Fruit fly (Drosophila melanogaster) whole organism, embryonic: ENCODE data around the gene CG12177.

Experiments
- Abd-B ChIP-seq: fragments of 200-800 bp; sonication (Bioruptor generic); optimal IDR thresholded peaks from 2 replicates; lab custom pipeline; 2018; ENCODE audit warnings: missing biosample characterization, mild to moderate bottlenecking, missing genetic modification characterization, moderate library complexity
- Bdp1 ChIP-seq: fragments of 200-800 bp; sonication (Bioruptor generic); optimal IDR thresholded peaks from 3 replicates; lab custom pipeline; 2016; ENCODE audit warnings: missing biosample characterization, missing genetic modification characterization
- CG10959 ChIP-seq: fragments of 200-800 bp; sonication (Bioruptor generic); IDR thresholded peaks from 2 replicates; pipeline ENCODE4 v1.3.6; 2022; ENCODE audit warnings: missing biosample characterization, missing genetic modification characterization
- CG10979 ChIP-seq: fragments of 200-800 bp; sonication (Bioruptor generic); optimal IDR thresholded peaks from 2 replicates; lab custom pipeline; 2018; ENCODE audit warnings: missing biosample characterization, mild to moderate bottlenecking, missing genetic modification characterization, moderate library complexity
- CG13624 ChIP-seq: fragments of 200-800 bp; sonication (Bioruptor generic); optimal IDR thresholded peaks from 2 replicates; lab custom pipeline; 2016; ENCODE audit warnings: missing biosample characterization, missing genetic modification characterization
- CG14860 ChIP-seq: fragments of 200-800 bp; sonication (Bioruptor generic); IDR thresholded peaks from 3 replicates; pipeline ENCODE4 v1.3.6; 2022; ENCODE audit warnings: missing biosample characterization, missing genetic modification characterization; ENCODE audit not compliant: partially characterized antibody
- CG1603 ChIP-seq: fragments of 200-800 bp; sonication (Bioruptor generic); optimal IDR thresholded peaks from 2 replicates; lab custom pipeline; 2019; ENCODE audit warnings: missing biosample characterization, mild to moderate bottlenecking, missing genetic modification characterization, moderate library complexity
- CG17361 ChIP-seq: fragments of 200-800 bp; sonication (Bioruptor generic); IDR thresholded peaks from 3 replicates; pipeline ENCODE4 v1.3.6; 2022; ENCODE audit warnings: missing biosample characterization, missing genetic modification characterization
- CG32767 ChIP-seq: fragments of 200-800 bp; sonication (Bioruptor generic); IDR thresholded peaks from 2 replicates; pipeline ENCODE4 v1.3.6; 2022; ENCODE audit warnings: missing biosample characterization, missing genetic modification characterization
- CG33213 ChIP-seq: fragments of 200-800 bp; sonication (Bioruptor generic); optimal IDR thresholded peaks from 3 replicates; lab custom pipeline; 2016; ENCODE audit warnings: missing biosample characterization, missing genetic modification characterization
- CG3847 ChIP-seq: fragments of 200-800 bp; sonication (Bioruptor generic); IDR thresholded peaks from 2 replicates; pipeline ENCODE4 v1.3.6; 2022; ENCODE audit warnings: missing biosample characterization, missing genetic modification characterization
- CG4360 ChIP-seq: fragments of 200-800 bp; sonication (Bioruptor generic); IDR thresholded peaks from 2 replicates; pipeline ENCODE4 v1.3.6; 2022; ENCODE audit warnings: missing biosample characterization, missing genetic modification characterization
- CG6254 ChIP-seq: fragments of 200-800 bp; sonication (Bioruptor generic); optimal IDR thresholded peaks from 3 replicates; lab custom pipeline; 2017; ENCODE audit warnings: mild to moderate bottlenecking, missing biosample characterization, missing genetic modification reagents, missing genetic modification characterization
- CG7839 ChIP-seq: fragments of 200-800 bp; sonication (Bioruptor generic); optimal IDR thresholded peaks from 3 replicates; lab custom pipeline; 2018; ENCODE audit warnings: missing biosample characterization, mild to moderate bottlenecking, missing genetic modification characterization, moderate library complexity
- CoRest ChIP-seq: fragments of 200-800 bp; sonication (Bioruptor generic); optimal IDR thresholded peaks from 3 replicates; lab custom pipeline; 2018; ENCODE audit warnings: missing biosample characterization, mild to moderate bottlenecking, missing genetic modification characterization, moderate library complexity
- Ets65A ChIP-seq: fragments of 200-800 bp; sonication (Bioruptor generic); peaks from one replicate; lab custom pipeline; 2016; ENCODE audit warnings: missing biosample characterization, missing genetic modification characterization
- HmgD ChIP-seq: fragments of 200-800 bp; sonication (Bioruptor generic); optimal IDR thresholded peaks from 3 replicates; lab custom pipeline; 2016; ENCODE audit warnings: missing biosample characterization, missing genetic modification characterization
- Hmx ChIP-seq: fragments of 200-800 bp; sonication (Bioruptor generic); optimal IDR thresholded peaks from 2 replicates; lab custom pipeline; 2016; ENCODE audit warnings: missing biosample characterization, missing genetic modification characterization
- Mes4 ChIP-seq: fragments of 200-800 bp; sonication (Bioruptor generic); optimal IDR thresholded peaks from 2 replicates; lab custom pipeline; 2016; ENCODE audit warnings: missing biosample characterization, missing genetic modification characterization
- Ptx1 ChIP-seq: fragments of 200-800 bp; sonication (Bioruptor generic); IDR thresholded peaks from 2 replicates; pipeline ENCODE4 v1.3.6; 2022; ENCODE audit warnings: missing biosample characterization, missing genetic modification characterization
- Sin3A ChIP-seq: fragments of >200 bp; optimal IDR thresholded peaks from 2 replicates; lab custom pipeline; 2018
- Taf1 ChIP-seq: fragments of 200-800 bp; sonication (Bioruptor generic); IDR thresholded peaks from 2 replicates; pipeline ENCODE4 v1.3.6; 2022; ENCODE audit warnings: missing biosample characterization, missing genetic modification characterization
- Trl ChIP-seq, 3 experiments: fragments of >200 bp in 2 of 3; fragments of 200-800 bp in 1 of 3; sonication (Bioruptor generic) in 1 of 3; optimal IDR thresholded peaks; 2 replicates in 1 of 3; 3 replicates in 2 of 3; lab custom pipeline; 2016 to 2017; ENCODE audit warnings: missing biosample characterization in 1 of 3, missing genetic modification characterization in 1 of 3
- Xbp1 ChIP-seq: fragments of 200-800 bp; sonication (Bioruptor generic); optimal IDR thresholded peaks from 3 replicates; lab custom pipeline; 2016; ENCODE audit warnings: missing biosample characterization, mild to moderate bottlenecking, missing genetic modification characterization
- ash1 ChIP-seq: fragments of 200-800 bp; sonication (Bioruptor generic); optimal IDR thresholded peaks from 2 replicates; lab custom pipeline; 2018; ENCODE audit warnings: missing biosample characterization, mild to moderate bottlenecking, missing genetic modification characterization
- bab2 ChIP-seq: fragments of 200-800 bp; sonication (Bioruptor generic); optimal IDR thresholded peaks from 2 replicates; lab custom pipeline; 2016; ENCODE audit warnings: missing biosample characterization, missing genetic modification characterization
- br ChIP-seq: fragments of >200 bp; optimal IDR thresholded peaks from 2 replicates; lab custom pipeline; 2017
- danr ChIP-seq: fragments of 200-800 bp; sonication (Bioruptor generic); IDR thresholded peaks from 2 replicates; pipeline ENCODE4 v1.3.6; 2022; ENCODE audit warnings: missing biosample characterization, missing genetic modification characterization
- dmrt99B ChIP-seq: fragments of 200-800 bp; sonication (Bioruptor generic); optimal IDR thresholded peaks from 2 replicates; lab custom pipeline; 2018; ENCODE audit warnings: missing biosample characterization, mild to moderate bottlenecking, missing genetic modification characterization, moderate library complexity
- fu2 ChIP-seq: fragments of 200-800 bp; sonication (Bioruptor generic); optimal IDR thresholded peaks from 2 replicates; lab custom pipeline; 2016; ENCODE audit warnings: missing biosample characterization, missing genetic modification characterization
- h ChIP-seq: fragments of >200 bp; optimal IDR thresholded peaks from 2 replicates; lab custom pipeline; 2017
- hbn ChIP-seq: fragments of 200-800 bp; sonication (Bioruptor generic); IDR thresholded peaks from 2 replicates; pipeline ENCODE4 v1.3.6; 2022; ENCODE audit warnings: missing biosample characterization, missing genetic modification characterization; ENCODE audit not compliant: partially characterized antibody
- hth ChIP-seq: fragments of >200 bp; optimal IDR thresholded peaks from 2 replicates; lab custom pipeline; 2017; ENCODE audit warnings: inconsistent platforms
- mirr ChIP-seq: fragments of 200-800 bp; sonication (Bioruptor generic); optimal IDR thresholded peaks from 3 replicates; lab custom pipeline; 2018; ENCODE audit warnings: missing biosample characterization, mild to moderate bottlenecking, missing genetic modification characterization
- nmo ChIP-seq: fragments of 200-800 bp; sonication (Bioruptor generic); optimal IDR thresholded peaks from 2 replicates; lab custom pipeline; 2018; ENCODE audit warnings: missing biosample characterization, mild to moderate bottlenecking, missing genetic modification characterization, moderate library complexity
- pzg ChIP-seq: fragments of 200-800 bp; sonication (Bioruptor generic); optimal IDR thresholded peaks from 3 replicates; lab custom pipeline; 2018; ENCODE audit warnings: missing biosample characterization, mild to moderate bottlenecking, missing genetic modification characterization, moderate library complexity
- repo ChIP-seq: fragments of 200-800 bp; sonication (Bioruptor generic); optimal IDR thresholded peaks from 2 replicates; lab custom pipeline; 2016; ENCODE audit warnings: missing biosample characterization, missing genetic modification characterization
- row ChIP-seq: fragments of 200-800 bp; sonication (Bioruptor generic); IDR thresholded peaks from 3 replicates; pipeline ENCODE4 v1.3.6; 2022; ENCODE audit warnings: missing biosample characterization, missing genetic modification characterization
- salm ChIP-seq: fragments of 200-800 bp; sonication (Bioruptor generic); optimal IDR thresholded peaks from 2 replicates; lab custom pipeline; 2018; ENCODE audit warnings: missing biosample characterization, mild to moderate bottlenecking, missing genetic modification characterization
- sens ChIP-seq: fragments of 200-800 bp; sonication (Bioruptor generic); peaks from one replicate; lab custom pipeline; 2016; ENCODE audit warnings: missing biosample characterization, missing genetic modification characterization
- sens-2 ChIP-seq: fragments of 200-800 bp; sonication (Bioruptor generic); IDR thresholded peaks from 2 replicates; pipeline ENCODE4 v1.3.6; 2022; ENCODE audit warnings: missing biosample characterization, missing genetic modification characterization
- sna ChIP-seq: fragments of 200-800 bp; sonication (Bioruptor generic); IDR thresholded peaks from 2 replicates; pipeline ENCODE4 v1.3.6; 2022; ENCODE audit warnings: missing biosample characterization, missing genetic modification characterization; ENCODE audit not compliant: partially characterized antibody
- sug ChIP-seq: fragments of 200-800 bp; optimal IDR thresholded peaks from 2 replicates; lab custom pipeline; 2019; ENCODE audit warnings: missing biosample characterization, mild to moderate bottlenecking, missing genetic modification characterization, moderate library complexity
- tna ChIP-seq: fragments of 200-800 bp; sonication (Bioruptor generic); IDR thresholded peaks from 2 replicates; pipeline ENCODE4 v1.3.6; 2022; ENCODE audit warnings: missing biosample characterization, missing genetic modification characterization; ENCODE audit not compliant: partially characterized antibody
- usp ChIP-seq: fragments of >200 bp; optimal IDR thresholded peaks from 2 replicates; lab custom pipeline; 2017; ENCODE audit warnings: missing biosample characterization, missing genetic modification characterization
- vvl ChIP-seq: fragments of 200-800 bp; sonication (Bioruptor generic); IDR thresholded peaks from 2 replicates; pipeline ENCODE4 v1.3.6; 2022; ENCODE audit warnings: missing biosample characterization, missing genetic modification characterization

Gene CG12177

dm6 chrX:13667656-13668055, 12.6 kb downstream of the CG12177 start, which contains the start of the genes DNAlig4 and CG11164 (continued):
- TF ChIP-seq fu2 (GFP tag; lab: Kevin White, UChicago) = no peak
- TF ChIP-seq CG14860 = no peak
- no peak for TF ChIP-seq CG6254 (GFP tag; lab: Kevin White, UChicago)
- no peak for TF ChIP-seq sug (tag; lab: Kevin White, UChicago)
- no peak for TF ChIP-seq Taf1 (GFP tag; lab: Robert Waterston, UW)

- no peak for TF ChIP-seq tna
- TF ChIP-seq bab2 (GFP tag; lab: Kevin White, UChicago) = no peak
- TF ChIP-seq sug (tag; lab: Kevin White, UChicago) = peak; percentile 53
Observed at dm6 chrX:13651170-13651569, 29.1 kb downstream of the CG12177 start.

DNA sequence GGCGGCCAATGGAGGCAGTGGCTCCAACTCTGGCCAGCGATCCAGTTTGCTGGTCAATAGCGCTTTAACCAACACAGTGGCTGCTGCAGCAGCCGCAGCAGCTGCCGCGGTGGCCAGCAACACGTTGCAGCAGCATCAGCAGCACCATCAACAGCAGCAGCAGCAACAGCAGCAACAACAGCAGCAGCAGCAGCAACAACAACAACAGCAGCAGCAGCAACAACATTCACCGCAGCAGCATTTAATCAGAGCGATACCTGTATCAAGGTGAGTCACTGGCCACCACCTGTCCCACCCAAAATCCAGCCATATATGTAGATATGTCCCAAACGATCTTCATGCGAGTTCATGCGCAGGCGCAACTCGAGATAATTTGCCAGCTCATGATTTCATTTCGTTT, 30.5 kb downstream of the CG12177 start:
- TF ChIP-seq row (GFP tag; lab: Robert Waterston, UW) (peak; percentile 10; the same call in 1 of the 3 replicates), CG4360 (GFP tag; lab: Robert Waterston, UW) (peak; percentile 52), Ets65A (peak; percentile 52), CG13624 (GFP tag; lab: Kevin White, UChicago) (no peak), vvl (GFP tag; lab: Robert Waterston, UW) (0 out of 2 replicates have a peak, but pooled peaks have one; percentile 51)

DNA sequence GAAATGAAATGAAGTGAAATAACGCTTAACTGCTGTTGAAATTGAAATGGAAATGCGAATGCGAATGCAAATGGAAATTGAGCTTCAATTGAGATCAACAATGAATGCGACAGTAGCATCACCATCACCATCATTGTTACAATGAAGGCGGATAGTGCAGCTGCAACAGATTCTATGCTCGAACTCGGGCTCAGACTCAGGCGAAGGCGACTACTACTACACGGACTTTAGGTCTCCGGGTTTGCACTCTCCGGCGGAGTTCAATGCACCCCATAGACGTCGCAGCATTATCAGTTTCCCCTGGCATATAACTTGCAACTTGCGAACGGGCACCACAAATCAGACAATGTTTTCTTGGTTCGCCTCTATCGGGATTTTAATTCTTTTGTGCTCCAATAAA, 31.5 kb downstream of the CG12177 start:
- TF ChIP-seq Ptx1 (GFP tag; lab: Robert Waterston, UW) (no peak), dmrt99B (tag; lab: Kevin White, UChicago) (no peak), CoRest (tag; lab: Kevin White, UChicago) (no peak), salm (tag; lab: Kevin White, UChicago) (no peak), sna (GFP tag; lab: Robert Waterston, UW) (no peak), danr (GFP tag; lab: Robert Waterston, UW) (no peak), br (lab: Kevin White, UChicago) (no peak)

DNA sequence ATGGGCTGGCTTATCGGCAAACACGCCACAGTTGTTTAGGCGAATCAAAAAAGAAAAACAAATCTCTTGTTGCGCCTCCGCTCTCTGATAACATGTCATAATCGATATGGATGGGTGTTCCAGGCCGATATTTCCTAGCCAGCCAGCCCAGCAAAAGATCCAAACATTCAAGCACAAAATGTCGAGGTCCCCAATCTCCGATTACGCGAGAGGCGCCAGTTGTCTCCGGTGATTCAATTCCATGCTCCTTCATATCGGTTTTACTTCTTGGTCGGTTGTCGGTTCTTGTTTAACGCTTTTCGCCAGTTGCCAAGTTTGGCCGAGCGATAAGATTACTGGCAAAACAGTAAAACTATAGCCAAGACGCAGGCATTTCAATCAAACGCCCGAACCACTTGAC, 34.1 kb downstream of the CG12177 start:
- TF ChIP-seq sug (tag; lab: Kevin White, UChicago) (peak; percentile 61), hth (no peak), mirr (GFP tag; lab: Kevin White, UChicago) (peak; percentile 42), repo (GFP tag; lab: Kevin White, UChicago) (no peak), nmo (GFP tag; lab: Kevin White, UChicago) (no peak), usp (no peak), sens-2 (no peak), pzg (GFP tag; lab: Kevin White, UChicago) (no peak), CG3847 (GFP tag; lab: Robert Waterston, UW) (no peak), Bdp1 (GFP tag; lab: Kevin White, UChicago) (no peak), Trl (optimal IDR thresholded peaks at IDR 0.05; lab: Kevin White, UChicago) (no peak), Trl (GFP tag; optimal IDR thresholded peaks at IDR 0.05; lab: Kevin White, UChicago) (no peak), CG1603 (tag; lab: Kevin White, UChicago) (no peak), h (lab: Kevin White, UChicago) (no peak), Xbp1 (GFP tag; lab: Kevin White, UChicago) (no peak), Sin3A (no peak), Abd-B (no peak), CG32767 (no peak), CG17361 (GFP tag; lab: Robert Waterston, UW) (no peak), CG10959 (GFP tag; lab: Robert Waterston, UW) (no peak), ash1 (GFP tag; lab: Kevin White, UChicago) (no peak), hbn (GFP tag; lab: Robert Waterston, UW) (no peak), Mes4 (no peak), Hmx (GFP tag; lab: Kevin White, UChicago) (no peak), sens (GFP tag; lab: Kevin White, UChicago) (peak; percentile 21), CG33213 (GFP tag; lab: Kevin White, UChicago) (no peak), CG10979 (tag; lab: Kevin White, UChicago) (no peak), HmgD (GFP tag; lab: Kevin White, UChicago) (no peak), CG7839 (tag; lab: Kevin White, UChicago) (no peak)
